Worm (Caenorhabditis elegans): ENCODE measurements around the gene fbxa-53.

DNA sequence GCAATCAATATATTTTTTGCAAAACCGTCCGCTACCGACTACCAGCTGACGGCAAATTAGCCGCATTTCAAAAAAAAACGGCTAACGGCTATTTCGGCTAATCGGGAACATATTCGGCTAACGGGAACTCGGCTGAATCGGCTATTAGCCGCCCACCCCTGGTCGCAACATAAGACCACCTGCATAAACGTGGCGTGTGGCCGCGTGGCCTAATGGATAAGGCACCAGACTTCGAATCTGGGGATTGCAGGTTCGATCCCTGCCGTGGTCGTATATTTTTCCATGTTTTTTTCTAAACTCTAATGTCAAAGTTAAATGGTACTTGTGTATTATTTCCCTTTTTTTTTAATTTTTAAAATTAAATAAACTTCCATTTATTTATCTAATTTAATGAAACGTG, 19.9 kb downstream of the fbxa-53 start:
- TF ChIP-seq ztf-23 (GFP tag; IDR thresholded peaks at IDR 0.05) (no peak), flt-1 (GFP tag; IDR thresholded peaks at IDR 0.05) (no peak), ref-1 (GFP tag; conservative IDR thresholded peaks at IDR 0.05) (no peak)
